Fruit fly (Drosophila melanogaster) whole organism, embryonic: Measurements from ENCODE around the gene Noa36.
A peak's percentile ranks its signal among the peaks of the same experiment; 100 is the strongest.

Source experiments
- Awh ChIP-seq: fragments of 200-800 bp; sonication (Bioruptor generic); IDR thresholded peaks from 2 replicates; pipeline ENCODE4, ENCODE4 v1.3.6; 2022; ENCODE audit warnings: missing biosample characterization, missing genetic modification characterization
- Blimp-1 ChIP-seq: fragments of 200-800 bp; sonication (Bioruptor generic); optimal IDR thresholded peaks from 3 replicates; lab custom pipeline; 2018; ENCODE audit warnings: missing biosample characterization, missing genetic modification characterization, mild to moderate bottlenecking, moderate library complexity, missing genetic modification reagents
- CG10979 ChIP-seq: fragments of 200-800 bp; sonication (Bioruptor generic); optimal IDR thresholded peaks from 2 replicates; lab custom pipeline; 2018; ENCODE audit warnings: missing biosample characterization, mild to moderate bottlenecking, missing genetic modification characterization, moderate library complexity
- CG11560 ChIP-seq: fragments of 200-800 bp; sonication (Bioruptor generic); IDR thresholded peaks from 3 replicates; pipeline ENCODE4 v1.3.6; 2022; ENCODE audit warnings: missing biosample characterization, missing genetic modification characterization
- CG15479 ChIP-seq: fragments of 200-800 bp; sonication (Bioruptor generic); optimal IDR thresholded peaks from 3 replicates; lab custom pipeline; 2019; ENCODE audit warnings: missing biosample characterization, mild to moderate bottlenecking, missing genetic modification characterization, moderate library complexity
- CG1603 ChIP-seq: fragments of 200-800 bp; sonication (Bioruptor generic); optimal IDR thresholded peaks from 2 replicates; lab custom pipeline; 2019; ENCODE audit warnings: missing biosample characterization, mild to moderate bottlenecking, missing genetic modification characterization, moderate library complexity
- CG17829 ChIP-seq: fragments of 200-800 bp; optimal IDR thresholded peaks from 2 replicates; lab custom pipeline; 2019; ENCODE audit warnings: missing biosample characterization, mild to moderate bottlenecking, missing genetic modification characterization, moderate library complexity
- CG2889 ChIP-seq: fragments of 200-800 bp; sonication (Bioruptor generic); IDR thresholded peaks from 3 replicates; pipeline ENCODE4 v1.3.6; 2022; ENCODE audit warnings: missing biosample characterization, missing genetic modification characterization
- CG34376 ChIP-seq: fragments of 200-800 bp; sonication (Bioruptor generic); optimal IDR thresholded peaks from 2 replicates; lab custom pipeline; 2018; ENCODE audit warnings: missing biosample characterization, mild to moderate bottlenecking, missing genetic modification characterization
- CG4820 ChIP-seq: fragments of 200-800 bp; sonication (Bioruptor generic); optimal IDR thresholded peaks from 3 replicates; lab custom pipeline; 2016; ENCODE audit warnings: missing biosample characterization, missing genetic modification characterization
- CG6689 ChIP-seq: fragments of 200-800 bp; sonication (Bioruptor generic); IDR thresholded peaks from 2 replicates; pipeline ENCODE4 v1.3.6; 2022; ENCODE audit warnings: missing biosample characterization, missing genetic modification characterization
- CG7745 ChIP-seq: fragments of 200-800 bp; sonication (Bioruptor generic); optimal IDR thresholded peaks from 2 replicates; lab custom pipeline; 2018; ENCODE audit warnings: missing biosample characterization, mild to moderate bottlenecking, missing genetic modification characterization, moderate library complexity
- CG7839 ChIP-seq: fragments of 200-800 bp; sonication (Bioruptor generic); optimal IDR thresholded peaks from 3 replicates; lab custom pipeline; 2018; ENCODE audit warnings: missing biosample characterization, mild to moderate bottlenecking, missing genetic modification characterization, moderate library complexity
- D ChIP-seq, 2 experiments: fragments of 200-800 bp in 1 of 2; fragments of >200 bp in 1 of 2; sonication (Bioruptor generic) in 1 of 2; optimal IDR thresholded peaks; 2 replicates in 1 of 2; 3 replicates in 1 of 2; lab custom pipeline; 2017; ENCODE audit warnings: mild to moderate bottlenecking in 1 of 2, missing biosample characterization in 1 of 2, missing genetic modification characterization in 1 of 2, missing genetic modification reagents in 1 of 2
- D19A ChIP-seq: fragments of 200-800 bp; optimal IDR thresholded peaks from 3 replicates; lab custom pipeline; 2019; ENCODE audit warnings: missing biosample characterization, mild to moderate bottlenecking, missing genetic modification characterization, moderate library complexity
- Dek ChIP-seq: fragments of 200-800 bp; sonication (Bioruptor generic); optimal IDR thresholded peaks from 3 replicates; lab custom pipeline; 2019; ENCODE audit warnings: missing biosample characterization, mild to moderate bottlenecking, missing genetic modification characterization, moderate library complexity
- Hmx ChIP-seq: fragments of 200-800 bp; sonication (Bioruptor generic); optimal IDR thresholded peaks from 2 replicates; lab custom pipeline; 2016; ENCODE audit warnings: missing biosample characterization, missing genetic modification characterization
- Lhr ChIP-seq: fragments of 200-800 bp; sonication (Bioruptor generic); optimal IDR thresholded peaks from 3 replicates; lab custom pipeline; 2017; ENCODE audit warnings: mild to moderate bottlenecking, missing biosample characterization, missing genetic modification reagents, missing genetic modification characterization
- Med ChIP-seq: fragments of 200-800 bp; sonication (Bioruptor generic); peaks from one replicate; lab custom pipeline; 2016; ENCODE audit warnings: missing biosample characterization, missing genetic modification characterization, mild to moderate bottlenecking, inconsistent platforms, moderate library complexity
- Spps ChIP-seq: fragments of 200-800 bp; sonication (Bioruptor generic); optimal IDR thresholded peaks from 2 replicates; lab custom pipeline; 2018; ENCODE audit warnings: missing biosample characterization, mild to moderate bottlenecking, missing genetic modification characterization
- Xrp1 ChIP-seq: fragments of 200-800 bp; sonication (Bioruptor generic); IDR thresholded peaks from 2 replicates; pipeline ENCODE4 v1.3.6; 2022; ENCODE audit warnings: missing biosample characterization, missing genetic modification characterization
- ac ChIP-seq: fragments of 200-800 bp; sonication (Bioruptor generic); optimal IDR thresholded peaks from 3 replicates; lab custom pipeline; 2017; ENCODE audit warnings: missing biosample characterization, mild to moderate bottlenecking, missing genetic modification characterization
- ash1 ChIP-seq: fragments of 200-800 bp; sonication (Bioruptor generic); optimal IDR thresholded peaks from 2 replicates; lab custom pipeline; 2018; ENCODE audit warnings: missing biosample characterization, mild to moderate bottlenecking, missing genetic modification characterization
- bsh ChIP-seq, 2 experiments: fragments of 200-800 bp; sonication (Bioruptor generic); optimal IDR thresholded peaks; 2 replicates each; lab custom pipeline; 2017 to 2018; ENCODE audit warnings: mild to moderate bottlenecking in 2 of 2, missing biosample characterization in 2 of 2, missing genetic modification characterization in 2 of 2, moderate library complexity in 1 of 2
- danr ChIP-seq: fragments of 200-800 bp; sonication (Bioruptor generic); IDR thresholded peaks from 2 replicates; pipeline ENCODE4 v1.3.6; 2022; ENCODE audit warnings: missing biosample characterization, missing genetic modification characterization
- dm ChIP-seq: fragments of 200-800 bp; sonication (Bioruptor generic); optimal IDR thresholded peaks from 3 replicates; lab custom pipeline; 2016; ENCODE audit warnings: missing biosample characterization, missing genetic modification characterization
- ewg ChIP-seq: fragments of 200-800 bp; sonication (Bioruptor generic); optimal IDR thresholded peaks from 3 replicates; lab custom pipeline; 2017; ENCODE audit warnings: mild to moderate bottlenecking, missing biosample characterization, missing genetic modification reagents, missing genetic modification characterization
- fd96Cb ChIP-seq: fragments of 200-800 bp; sonication (Bioruptor generic); optimal IDR thresholded peaks from 2 replicates; lab custom pipeline; 2018; ENCODE audit warnings: missing biosample characterization, mild to moderate bottlenecking, missing genetic modification characterization, moderate library complexity
- grn ChIP-seq: fragments of 200-800 bp; sonication (Bioruptor generic); optimal IDR thresholded peaks from 3 replicates; lab custom pipeline; 2017; ENCODE audit warnings: missing biosample characterization, missing genetic modification characterization
- inv ChIP-seq: fragments of 200-800 bp; sonication (Bioruptor generic); IDR thresholded peaks from 2 replicates; pipeline ENCODE4 v1.3.6; 2022; ENCODE audit warnings: missing biosample characterization, missing genetic modification characterization; ENCODE audit not compliant: partially characterized antibody
- prd ChIP-seq, 3 experiments: fragments of >200 bp in 2 of 3; fragments of 200-800 bp in 1 of 3; sonication (Bioruptor generic) in 1 of 3; optimal IDR thresholded peaks in 2 of 3; IDR thresholded peaks in 1 of 3; 2 replicates in 2 of 3; 3 replicates in 1 of 3; pipeline versions ENCODE4 v1.3.6 to Lab custom; 2017 to 2022; ENCODE audit warnings: missing biosample characterization in 1 of 3, missing genetic modification characterization in 1 of 3
- sens ChIP-seq: fragments of 200-800 bp; sonication (Bioruptor generic); peaks from one replicate; lab custom pipeline; 2016; ENCODE audit warnings: missing biosample characterization, missing genetic modification characterization
- sob ChIP-seq: fragments of 200-800 bp; sonication (Bioruptor generic); IDR thresholded peaks from 2 replicates; pipeline ENCODE4 v1.3.6; 2022; ENCODE audit warnings: missing biosample characterization, missing genetic modification characterization
- stc ChIP-seq: fragments of 200-800 bp; sonication (Bioruptor generic); IDR thresholded peaks from 2 replicates; pipeline ENCODE4 v1.3.6; 2022; ENCODE audit warnings: missing biosample characterization, missing genetic modification characterization
- tll ChIP-seq, 2 experiments: fragments of 200-800 bp in 1 of 2; fragments of >200 bp in 1 of 2; sonication (Bioruptor generic) in 1 of 2; optimal IDR thresholded peaks; 2 replicates each; lab custom pipeline; 2017 to 2019; ENCODE audit warnings: missing biosample characterization in 2 of 2, missing genetic modification characterization in 2 of 2, mild to moderate bottlenecking in 1 of 2, moderate library complexity in 1 of 2
- twi ChIP-seq: fragments of 200-800 bp; optimal IDR thresholded peaks from 2 replicates; lab custom pipeline; 2019; ENCODE audit warnings: missing biosample characterization, mild to moderate bottlenecking, missing genetic modification characterization, moderate library complexity
- vfl ChIP-seq: fragments of 200-800 bp; sonication (Bioruptor generic); optimal IDR thresholded peaks from 2 replicates; lab custom pipeline; 2016; ENCODE audit warnings: missing biosample characterization, missing genetic modification characterization
- zen ChIP-seq: fragments of 200-800 bp; sonication (Bioruptor generic); optimal IDR thresholded peaks from 3 replicates; lab custom pipeline; 2018; ENCODE audit warnings: missing biosample characterization, mild to moderate bottlenecking, missing genetic modification characterization, moderate library complexity

Noa36 gene

dm6 chr3R:28555793-28556192 lies 43.3 kb downstream of the Noa36 start:
- TF ChIP-seq vfl (GFP tag; lab: Kevin White, UChicago) (no peak), sens (GFP tag; lab: Kevin White, UChicago) (peak; percentile 76), Med (GFP tag; lab: Kevin White, UChicago) (peak; percentile 77), Hmx (GFP tag; lab: Kevin White, UChicago) (no peak), D19A (tag; lab: Kevin White, UChicago) (peak; percentile 83), Xrp1 (0 out of 2 replicates have a peak, but pooled peaks have one; percentile 5)

- TF ChIP-seq danr (GFP tag; lab: Robert Waterston, UW) (no peak), sob (GFP tag; lab: Robert Waterston, UW) (no peak), tll (GFP tag; optimal IDR thresholded peaks at IDR 0.05; lab: Kevin White, UChicago) (peak in 1 of 2 experiments; percentile 82), CG15479 (GFP tag; lab: Kevin White, UChicago) (peak; percentile 34), ewg (GFP tag; lab: Kevin White, UChicago) (no peak), Dek (tag; lab: Kevin White, UChicago) (no peak), CG7839 (no peak), prd (optimal IDR thresholded peaks at IDR 0.05; lab: Kevin White, UChicago) (no peak), prd (GFP tag; IDR thresholded peaks at IDR 0.05; lab: Robert Waterston, UW) (peak; percentile 65; the same call in 2 of the 3 replicates), sens (GFP tag; lab: Kevin White, UChicago) (peak; percentile 55), zen (tag; lab: Kevin White, UChicago) (peak; percentile 87), CG7745 (tag; lab: Kevin White, UChicago) (no peak), D (optimal IDR thresholded peaks at IDR 0.05; lab: Kevin White, UChicago) (peak; percentile 86), D (GFP tag; optimal IDR thresholded peaks at IDR 0.05; lab: Kevin White, UChicago) (no peak), CG2889 (GFP tag; lab: Robert Waterston, UW) (no peak), fd96Cb (tag; lab: Kevin White, UChicago) (no peak), dm (GFP tag; lab: Kevin White, UChicago) (no peak), twi (peak; percentile 69)
Observed at dm6 chr3R:28555324-28555723, 43.8 kb downstream of the Noa36 start.

- TF ChIP-seq grn (GFP tag; lab: Kevin White, UChicago) (no peak), stc (GFP tag; lab: Robert Waterston, UW) (no peak), CG4820 (GFP tag; lab: Kevin White, UChicago) (no peak), CG34376 (GFP tag; lab: Kevin White, UChicago) (no peak), fd96Cb (tag; lab: Kevin White, UChicago) (no peak), CG17829 (tag; lab: Kevin White, UChicago) (no peak), Blimp-1 (GFP tag; lab: Kevin White, UChicago) (peak; percentile 12), bsh (GFP tag; optimal IDR thresholded peaks at IDR 0.05; lab: Kevin White, UChicago) (peak in 1 of 2 experiments; percentile 40), CG1603 (tag; lab: Kevin White, UChicago) (peak; percentile 19), Spps (tag; lab: Kevin White, UChicago) (no peak), ash1 (no peak), CG6689 (no peak), Awh (GFP tag; lab: Robert Waterston, UW) (no peak), CG11560 (tag; lab: Robert Waterston, UW) (no peak), inv (GFP tag; lab: Robert Waterston, UW) (no peak), CG10979 (tag; lab: Kevin White, UChicago) (peak; percentile 3), ac (GFP tag; lab: Kevin White, UChicago) (no peak), sens (GFP tag; lab: Kevin White, UChicago) (peak; percentile 39), Lhr (GFP tag; lab: Kevin White, UChicago) (no peak)
Observed at dm6 chr3R:28553023-28553422, 46.1 kb downstream of the Noa36 start.
